Worm (Caenorhabditis elegans): ENCODE measurements around the gene Y54G2A.32.

DNA sequence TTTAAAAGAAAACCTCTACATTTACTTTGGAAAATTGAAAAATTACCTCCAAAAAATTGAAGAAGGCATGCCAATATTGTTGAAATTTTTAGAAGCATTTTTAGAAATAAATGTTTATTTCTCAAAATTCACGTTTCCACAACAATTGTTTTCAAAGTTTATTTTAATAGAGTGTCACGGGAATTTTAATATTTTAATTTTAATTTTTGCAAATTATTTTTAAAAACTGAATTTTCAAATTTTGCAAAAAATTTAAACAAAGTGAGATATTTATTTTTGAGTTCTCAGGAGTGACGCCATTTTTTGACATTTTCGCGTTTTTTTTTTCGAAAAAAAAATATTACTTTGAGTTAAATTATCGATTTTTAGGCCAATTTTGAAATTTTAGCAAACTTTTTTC is 49.4 kb downstream of the Y54G2A.32 start, which contains the start of gene Y54G2A.49:
- TF ChIP-seq unc-62 (GFP tag; optimal IDR thresholded peaks at IDR 0.05) (no peak), elt-2 (tag; optimal IDR thresholded peaks at IDR 0.05) (no peak), snpc-4 (tag; optimal IDR thresholded peaks at IDR 0.05) (no peak), snu-23 (GFP tag; optimal IDR thresholded peaks at IDR 0.05) (no peak), unc-98 (GFP tag; IDR thresholded peaks at IDR 0.05) (no peak), unc-130 (tag; optimal IDR thresholded peaks at IDR 0.05) (no peak), fkh-4 (tag; optimal IDR thresholded peaks at IDR 0.05; ENCODE audit: borderline replicate concordance) (no peak), lsy-2 (tag; optimal IDR thresholded peaks at IDR 0.05) (no peak), egl-27 (tag; optimal IDR thresholded peaks at IDR 0.05) (no peak), nhr-12 (tag; optimal IDR thresholded peaks at IDR 0.05) (no peak), unc-86 (tag; optimal IDR thresholded peaks at IDR 0.05) (no peak), skn-1 (tag; optimal IDR thresholded peaks at IDR 0.05) (no peak)
